Worm (Caenorhabditis elegans) whole organism, L1 larva: ENCODE results near the gene sucl-2.
A peak's percentile ranks its signal among the peaks of the same experiment; 100 is the strongest.

Experiments used
- F16B12.6 ChIP-seq: fragments of 150-350 bp; optimal IDR thresholded peaks from 2 replicates; lab custom pipeline; 2014; ENCODE audit warnings: missing biosample characterization, missing genetic modification characterization
- aha-1 ChIP-seq: fragments of 150-350 bp; optimal IDR thresholded peaks from 2 replicates; lab custom pipeline; 2014; ENCODE audit warnings: missing biosample characterization, missing genetic modification characterization
- alr-1 ChIP-seq: fragments of 200-800 bp; sonication (Bioruptor generic); optimal IDR thresholded peaks from 2 replicates; lab custom pipeline; 2018; ENCODE audit warnings: borderline replicate concordance, mild to moderate bottlenecking, missing genetic modification characterization, missing compliant biosample characterization
- aly-2 ChIP-seq: fragments of 150-350 bp; optimal IDR thresholded peaks from 2 replicates; lab custom pipeline; 2014; ENCODE audit warnings: missing biosample characterization, missing genetic modification characterization
- ama-1 ChIP-seq: fragments of 150-350 bp; optimal IDR thresholded peaks from 2 replicates; lab custom pipeline; 2014
- blmp-1 ChIP-seq: fragments of 150-350 bp; optimal IDR thresholded peaks from 2 replicates; lab custom pipeline; 2014; ENCODE audit warnings: missing biosample characterization, missing genetic modification characterization
- ceh-63 ChIP-seq: fragments of 200-800 bp; sonication (Bioruptor generic); optimal IDR thresholded peaks from 2 replicates; lab custom pipeline; 2018; ENCODE audit warnings: mild to moderate bottlenecking, missing genetic modification characterization, missing compliant biosample characterization
- ceh-8 ChIP-seq: fragments of 200-800 bp; sonication (Bioruptor generic); optimal IDR thresholded peaks from 2 replicates; lab custom pipeline; 2018; ENCODE audit warnings: mild to moderate bottlenecking, missing genetic modification characterization, moderate library complexity, missing compliant biosample characterization
- ceh-82 ChIP-seq, 3 experiments: fragments of 150-350 bp in 1 of 3; sonication (generic microtip) in 2 of 3; optimal IDR thresholded peaks; 2 replicates each; lab custom pipeline; 2014 to 2017; ENCODE audit warnings: missing biosample characterization in 3 of 3, missing genetic modification characterization in 3 of 3
- ceh-88 ChIP-seq: fragments of 200-800 bp; sonication (Bioruptor generic); IDR thresholded peaks from 2 replicates; pipeline ENCODE4 v1.3.6; 2022; ENCODE audit warnings: missing genetic modification characterization, missing compliant biosample characterization
- ceh-90 ChIP-seq: sonication (generic microtip); optimal IDR thresholded peaks from 2 replicates; lab custom pipeline; 2016; ENCODE audit warnings: missing genetic modification characterization, missing compliant biosample characterization
- ces-1 ChIP-seq: fragments of 150-350 bp; optimal IDR thresholded peaks from 2 replicates; lab custom pipeline; 2014; ENCODE audit warnings: missing biosample characterization, missing genetic modification reagents, missing genetic modification characterization
- efl-1 ChIP-seq, 4 experiments: fragments of 150-350 bp; optimal IDR thresholded peaks in 3 of 4; peaks in 1 of 4; 1 replicate in 1 of 4; 2 replicates in 3 of 4; lab custom pipeline; 2014; ENCODE audit warnings: missing biosample characterization in 2 of 4, missing genetic modification characterization in 2 of 4, missing genetic modification reagents in 2 of 4
- egl-27 ChIP-seq, 2 experiments: fragments of 150-350 bp in 1 of 2; sonication (generic microtip); optimal IDR thresholded peaks; 3 replicates each; lab custom pipeline; 2017 to 2018; ENCODE audit warnings: missing biosample characterization in 2 of 2, missing genetic modification characterization in 2 of 2, missing genetic modification reagents in 2 of 2
- elt-3 ChIP-seq, 6 experiments: fragments of 150-350 bp in 1 of 6; sonication (generic microtip); optimal IDR thresholded peaks; 2 replicates each; lab custom pipeline; 2017 to 2018; ENCODE audit warnings: missing biosample characterization in 6 of 6, missing genetic modification characterization in 6 of 6, inconsistent platforms in 1 of 6
- grh-1 ChIP-seq: fragments of 200-800 bp; sonication (Bioruptor generic); IDR thresholded peaks from 2 replicates; pipeline ENCODE4 v1.3.6; 2022; ENCODE audit warnings: missing genetic modification reagents, missing genetic modification characterization, missing compliant biosample characterization
- isw-1 ChIP-seq: fragments of 200-800 bp; sonication (Bioruptor generic); IDR thresholded peaks from 2 replicates; pipeline ENCODE4 v1.3.6; 2022; ENCODE audit warnings: missing genetic modification characterization, missing compliant biosample characterization
- jun-1 ChIP-seq: fragments of 150-350 bp; optimal IDR thresholded peaks from 2 replicates; lab custom pipeline; 2014; ENCODE audit warnings: missing biosample characterization, missing genetic modification reagents, missing genetic modification characterization
- lin-13 ChIP-seq: fragments of 150-350 bp; optimal IDR thresholded peaks from 2 replicates; lab custom pipeline; 2014; ENCODE audit warnings: missing biosample characterization, missing genetic modification reagents, missing genetic modification characterization
- lin-15B ChIP-seq: fragments of 150-350 bp; sonication (generic microtip); optimal IDR thresholded peaks from 3 replicates; lab custom pipeline; 2014; ENCODE audit warnings: missing biosample characterization, missing genetic modification characterization
- lin-39 ChIP-seq: fragments of 150-350 bp; optimal IDR thresholded peaks from 2 replicates; lab custom pipeline; 2014; ENCODE audit warnings: missing biosample characterization, missing genetic modification reagents, missing genetic modification characterization
- lsy-2 ChIP-seq, 2 experiments: fragments of 150-350 bp; optimal IDR thresholded peaks; 2 replicates each; lab custom pipeline; 2014; ENCODE audit warnings: missing biosample characterization in 2 of 2, missing genetic modification characterization in 2 of 2
- mab-9 ChIP-seq: fragments of 200-800 bp; sonication (Bioruptor generic); IDR thresholded peaks from 2 replicates; pipeline ENCODE4 v1.3.6; 2022; ENCODE audit warnings: missing genetic modification reagents, missing genetic modification characterization, missing compliant biosample characterization
- mdl-1 ChIP-seq, 2 experiments: fragments of 150-350 bp; optimal IDR thresholded peaks; 2 replicates each; lab custom pipeline; 2014 to 2017; ENCODE audit warnings: missing biosample characterization in 2 of 2, missing genetic modification characterization in 2 of 2, inconsistent platforms in 1 of 2
- nhr-19 ChIP-seq: fragments of 200-800 bp; sonication (Bioruptor generic); conservative IDR thresholded peaks from 2 replicates; pipeline ENCODE4 v1.3.6; 2022; ENCODE audit warnings: missing genetic modification characterization, missing compliant biosample characterization
- nhr-237 ChIP-seq: fragments of 150-350 bp; optimal IDR thresholded peaks from 2 replicates; lab custom pipeline; 2014; ENCODE audit warnings: missing biosample characterization, missing genetic modification characterization
- nhr-28 ChIP-seq: fragments of 150-350 bp; optimal IDR thresholded peaks from 2 replicates; lab custom pipeline; 2014; ENCODE audit warnings: missing biosample characterization, missing genetic modification characterization
- nhr-47 ChIP-seq: sonication (generic microtip); optimal IDR thresholded peaks from 2 replicates; lab custom pipeline; 2016; ENCODE audit warnings: mild to moderate bottlenecking, missing genetic modification characterization, moderate library complexity, missing compliant biosample characterization
- nhr-76 ChIP-seq: sonication (generic microtip); optimal IDR thresholded peaks from 2 replicates; lab custom pipeline; 2017; ENCODE audit warnings: missing biosample characterization, missing genetic modification characterization
- nhr-77 ChIP-seq: fragments of 150-350 bp; optimal IDR thresholded peaks from 2 replicates; lab custom pipeline; 2014; ENCODE audit warnings: missing biosample characterization, missing genetic modification characterization
- nhr-84 ChIP-seq: sonication (generic microtip); optimal IDR thresholded peaks from 2 replicates; lab custom pipeline; 2017; ENCODE audit warnings: missing biosample characterization, missing genetic modification characterization
- nhr-85 ChIP-seq: sonication (generic microtip); peaks from one replicate; lab custom pipeline; 2016; ENCODE audit warnings: missing genetic modification characterization, inconsistent platforms, missing compliant biosample characterization
- pax-3 ChIP-seq: fragments of 200-800 bp; sonication (Bioruptor generic); optimal IDR thresholded peaks from 2 replicates; lab custom pipeline; 2018; ENCODE audit warnings: mild to moderate bottlenecking, missing genetic modification characterization, moderate library complexity, missing compliant biosample characterization
- pqm-1 ChIP-seq: sonication (generic microtip); optimal IDR thresholded peaks from 3 replicates; lab custom pipeline; 2017; ENCODE audit warnings: missing biosample characterization, missing genetic modification characterization
- rnt-1 ChIP-seq: sonication (generic microtip); optimal IDR thresholded peaks from 2 replicates; lab custom pipeline; 2016; ENCODE audit warnings: mild to moderate bottlenecking, missing genetic modification characterization, moderate library complexity, missing compliant biosample characterization
- skn-1 ChIP-seq: fragments of 150-350 bp; optimal IDR thresholded peaks from 2 replicates; lab custom pipeline; 2014; ENCODE audit warnings: missing biosample characterization, missing genetic modification characterization
- snpc-4 ChIP-seq: fragments of 150-350 bp; optimal IDR thresholded peaks from 2 replicates; lab custom pipeline; 2014; ENCODE audit warnings: missing biosample characterization, missing genetic modification characterization
- snu-23 ChIP-seq: sonication (generic microtip); optimal IDR thresholded peaks from 2 replicates; lab custom pipeline; 2016; ENCODE audit warnings: missing genetic modification characterization, missing compliant biosample characterization
- sox-4 ChIP-seq: sonication (generic microtip); optimal IDR thresholded peaks from 2 replicates; lab custom pipeline; 2016; ENCODE audit warnings: missing genetic modification characterization, missing compliant biosample characterization
- sptf-1 ChIP-seq: fragments of 150-350 bp; optimal IDR thresholded peaks from 2 replicates; lab custom pipeline; 2014; ENCODE audit warnings: missing biosample characterization, missing genetic modification characterization
- sup-37 ChIP-seq: fragments of 200-800 bp; sonication (Bioruptor generic); optimal IDR thresholded peaks from 2 replicates; lab custom pipeline; 2018; ENCODE audit warnings: mild to moderate bottlenecking, missing genetic modification characterization, missing compliant biosample characterization
- tbx-2 ChIP-seq: sonication (generic microtip); optimal IDR thresholded peaks from 2 replicates; lab custom pipeline; 2016; ENCODE audit warnings: missing genetic modification characterization, missing compliant biosample characterization
- unc-130 ChIP-seq: fragments of 150-350 bp; optimal IDR thresholded peaks from 2 replicates; lab custom pipeline; 2017; ENCODE audit warnings: missing biosample characterization, missing genetic modification characterization, inconsistent platforms
- unc-30 ChIP-seq: sonication (generic microtip); optimal IDR thresholded peaks from 2 replicates; lab custom pipeline; 2017; ENCODE audit warnings: missing biosample characterization, missing genetic modification characterization
- unc-98 ChIP-seq: fragments of 200-800 bp; sonication (Bioruptor generic); IDR thresholded peaks from 2 replicates; pipeline ENCODE4 v1.3.6; 2022; ENCODE audit warnings: missing genetic modification characterization, missing compliant biosample characterization
- vab-15 ChIP-seq: sonication (generic microtip); optimal IDR thresholded peaks from 2 replicates; lab custom pipeline; 2017; ENCODE audit warnings: missing genotype, mild to moderate bottlenecking, missing genetic modification characterization, missing compliant biosample characterization
- zag-1 ChIP-seq: fragments of 150-350 bp; optimal IDR thresholded peaks from 2 replicates; lab custom pipeline; 2014; ENCODE audit warnings: missing biosample characterization, missing genetic modification characterization
- zip-4 ChIP-seq: fragments of 200-800 bp; sonication (Bioruptor generic); optimal IDR thresholded peaks from 2 replicates; lab custom pipeline; 2018; ENCODE audit warnings: mild to moderate bottlenecking, missing genetic modification characterization, moderate library complexity, missing compliant biosample characterization
- ztf-11 ChIP-seq, 2 experiments: sonication (generic microtip); optimal IDR thresholded peaks; 2 replicates each; lab custom pipeline; 2016 to 2017; ENCODE audit warnings: missing genetic modification characterization in 2 of 2, missing biosample characterization in 1 of 2, missing compliant biosample characterization in 1 of 2

The sucl-2 gene

ce11 chrIII:916897-917296 lies 15.7 kb upstream of the sucl-2 start, which contains the start of gene idpp-13:
Gene idpp-13, minus strand, starts transcription at chrIII:916997.
- TF ChIP-seq sptf-1 (tag; lab: Kevin White, UChicago) = no peak
- TF ChIP-seq efl-1 (optimal IDR thresholded peaks at IDR 0.05; lab: Kevin White, UChicago) = no peak
- peak in 1 of 2 experiments; percentile 72 for TF ChIP-seq efl-1 (GFP tag; optimal IDR thresholded peaks at IDR 0.05 in 1 of 2; lab: Kevin White, UChicago)

- TF ChIP-seq snpc-4 (tag; lab: Kevin White, UChicago) (no peak), zag-1 (no peak), ceh-8 (GFP tag; lab: Kevin White, UChicago) (no peak), lsy-2 (tag; optimal IDR thresholded peaks at IDR 0.05; lab: Kevin White, UChicago) (peak; percentile 50 to 82), ceh-88 (GFP tag; lab: Robert Waterston, UW) (no peak), isw-1 (GFP tag; lab: Robert Waterston, UW) (no peak), nhr-77 (tag; lab: Kevin White, UChicago) (no peak), snu-23 (GFP tag; lab: Kevin White, UChicago) (peak; percentile 44), unc-130 (tag; lab: Kevin White, UChicago) (peak; percentile 36), mab-9 (GFP tag; lab: Robert Waterston, UW) (no peak), egl-27 (tag; optimal IDR thresholded peaks at IDR 0.05; lab: Kevin White, UChicago) (no peak), unc-98 (GFP tag; lab: Robert Waterston, UW) (no peak), lin-15B (no peak), ceh-82 (tag; optimal IDR thresholded peaks at IDR 0.05; lab: Kevin White, UChicago) (no peak), ztf-11 (tag; optimal IDR thresholded peaks at IDR 0.05; lab: Kevin White, UChicago) (no peak), blmp-1 (tag; lab: Kevin White, UChicago) (peak; percentile 57), unc-30 (tag; lab: Kevin White, UChicago) (no peak), elt-3 (tag; optimal IDR thresholded peaks at IDR 0.05; lab: Kevin White, UChicago) (peak in 1 of 6 experiments; percentile 5), sptf-1 (tag; lab: Kevin White, UChicago) (no peak), nhr-19 (GFP tag; lab: Robert Waterston, UW) (no peak), ces-1 (no peak), skn-1 (tag; lab: Kevin White, UChicago) (peak; percentile 14), zip-4 (GFP tag; lab: Kevin White, UChicago) (no peak), sup-37 (GFP tag; lab: Kevin White, UChicago) (no peak), sox-4 (no peak), pqm-1 (tag; lab: Kevin White, UChicago) (no peak), grh-1 (GFP tag; lab: Robert Waterston, UW) (no peak), aha-1 (tag; lab: Kevin White, UChicago) (no peak), nhr-237 (tag; lab: Kevin White, UChicago) (no peak), efl-1 (optimal IDR thresholded peaks at IDR 0.05; lab: Kevin White, UChicago) (peak; percentile 24 to 35), efl-1 (GFP tag; optimal IDR thresholded peaks at IDR 0.05 in 1 of 2; lab: Kevin White, UChicago) (peak; percentile 32 to 79), lin-39 (tag; lab: Kevin White, UChicago) (no peak), nhr-85 (tag; lab: Kevin White, UChicago) (no peak), nhr-84 (tag; lab: Kevin White, UChicago) (no peak), nhr-28 (tag; lab: Kevin White, UChicago) (no peak), lin-13 (GFP tag; lab: Kevin White, UChicago) (no peak), pax-3 (no peak), vab-15 (tag; lab: Kevin White, UChicago) (no peak), aly-2 (tag; lab: Kevin White, UChicago) (no peak), F16B12.6 (tag; lab: Kevin White, UChicago) (peak; percentile 27), ceh-63 (no peak), mdl-1 (tag; optimal IDR thresholded peaks at IDR 0.05; lab: Kevin White, UChicago) (no peak), rnt-1 (tag; lab: Kevin White, UChicago) (no peak), nhr-76 (tag; lab: Kevin White, UChicago) (no peak), jun-1 (tag; lab: Kevin White, UChicago) (no peak), alr-1 (tag; lab: Kevin White, UChicago) (no peak), tbx-2 (no peak), ceh-90 (tag; lab: Kevin White, UChicago) (no peak), ama-1 (lab: Kevin White, UChicago) (no peak), nhr-47 (tag; lab: Kevin White, UChicago) (peak; percentile 31)
Measured at ce11 chrIII:910540-911311, 9.5 kb upstream of the sucl-2 start, which contains the start of the genes F23H11.5 and bra-2. Gene F23H11.5, minus strand, starts transcription at chrIII:910590. Gene bra-2, plus strand, starts transcription at chrIII:911261.
